Worm (Caenorhabditis elegans) whole organism, L3 larva: ENCODE measurements around the gene tmbi-4.

Source experiments
- ama-1 ChIP-seq: fragments of 150-350 bp; optimal IDR thresholded peaks from 2 replicates; lab custom pipeline; 2018
- ceh-9 ChIP-seq: sonication (generic microtip); optimal IDR thresholded peaks from 2 replicates; lab custom pipeline; 2018; ENCODE audit warnings: missing biosample characterization, missing genetic modification characterization
- elt-2 ChIP-seq: sonication (generic microtip); optimal IDR thresholded peaks from 2 replicates; lab custom pipeline; 2016; ENCODE audit warnings: missing genetic modification reagents, mild to moderate bottlenecking, missing genetic modification characterization, missing compliant biosample characterization
- fkh-2 ChIP-seq: fragments of 150-350 bp; optimal IDR thresholded peaks from 2 replicates; lab custom pipeline; 2014; ENCODE audit warnings: missing biosample characterization, missing genetic modification reagents, missing genetic modification characterization
- jun-1 ChIP-seq: fragments of 150-350 bp; optimal IDR thresholded peaks from 2 replicates; lab custom pipeline; 2014; ENCODE audit warnings: missing biosample characterization, missing genetic modification reagents, missing genetic modification characterization
- mdl-1 ChIP-seq: fragments of 150-350 bp; optimal IDR thresholded peaks from 2 replicates; lab custom pipeline; 2014; ENCODE audit warnings: missing biosample characterization, missing genetic modification characterization
- nhr-11 ChIP-seq: fragments of 150-350 bp; optimal IDR thresholded peaks from 2 replicates; lab custom pipeline; 2014; ENCODE audit warnings: missing biosample characterization, missing genetic modification characterization
- pha-4 ChIP-seq: fragments of 150-350 bp; optimal IDR thresholded peaks from 2 replicates; lab custom pipeline; 2014; ENCODE audit warnings: missing biosample characterization, missing genetic modification reagents, missing genetic modification characterization
- pqm-1 ChIP-seq: fragments of 150-350 bp; optimal IDR thresholded peaks from 2 replicates; lab custom pipeline; 2017; ENCODE audit warnings: missing biosample characterization, missing genetic modification characterization, inconsistent platforms
- sea-2 ChIP-seq: fragments of 150-350 bp; sonication (generic microtip); optimal IDR thresholded peaks from 4 replicates; lab custom pipeline; 2014; ENCODE audit warnings: missing biosample characterization, missing genetic modification reagents, missing genetic modification characterization
- zag-1 ChIP-seq: fragments of 150-350 bp; optimal IDR thresholded peaks from 2 replicates; lab custom pipeline; 2014; ENCODE audit warnings: missing biosample characterization, missing genetic modification characterization
- ztf-11 ChIP-seq: fragments of 150-350 bp; optimal IDR thresholded peaks from 2 replicates; lab custom pipeline; 2014; ENCODE audit warnings: missing biosample characterization, missing genetic modification characterization
- ztf-4 ChIP-seq: fragments of 150-350 bp; optimal IDR thresholded peaks from 2 replicates; lab custom pipeline; 2014; ENCODE audit warnings: missing biosample characterization, missing genetic modification characterization

ce11 chrX:9154216-9154615 is 3.7 kb downstream of the tmbi-4 start, which contains the start of gene B0563.7:
- TF ChIP-seq sea-2 (GFP tag; lab: Kevin White, UChicago) (no peak), mdl-1 (tag; lab: Kevin White, UChicago) (no peak), nhr-11 (tag; lab: Kevin White, UChicago) (no peak), elt-2 (tag; lab: Kevin White, UChicago) (no peak), ama-1 (lab: Kevin White, UChicago) (no peak), pha-4 (tag; lab: Kevin White, UChicago) (no peak), zag-1 (no peak), ztf-4 (tag; lab: Kevin White, UChicago) (no peak), pqm-1 (tag; lab: Kevin White, UChicago) (no peak), ceh-9 (tag; lab: Kevin White, UChicago) (no peak), jun-1 (tag; lab: Kevin White, UChicago) (no peak), fkh-2 (tag; lab: Kevin White, UChicago) (no peak), ztf-11 (tag; lab: Kevin White, UChicago) (no peak)
